Fruit fly (Drosophila melanogaster) whole organism, embryonic: ENCODE measurements around the gene GstD7.

Experiments used
- Awh ChIP-seq: fragments of 200-800 bp; sonication (Bioruptor generic); IDR thresholded peaks from 2 replicates; pipeline ENCODE4, ENCODE4 v1.3.6; 2022; ENCODE audit warnings: missing biosample characterization, missing genetic modification characterization
- B-H2 ChIP-seq: fragments of 200-800 bp; sonication (Bioruptor generic); optimal IDR thresholded peaks from 2 replicates; lab custom pipeline; 2018; ENCODE audit warnings: missing biosample characterization, mild to moderate bottlenecking, missing genetic modification characterization
- Bgb ChIP-seq: fragments of 200-800 bp; sonication (Bioruptor generic); IDR thresholded peaks from 2 replicates; pipeline ENCODE4 v1.3.6; 2022; ENCODE audit warnings: missing biosample characterization, missing genetic modification characterization; ENCODE audit not compliant: partially characterized antibody
- CG15011 ChIP-seq: fragments of 200-800 bp; sonication (Bioruptor generic); optimal IDR thresholded peaks from 3 replicates; lab custom pipeline; 2018; ENCODE audit warnings: missing biosample characterization, mild to moderate bottlenecking, missing genetic modification characterization
- CG15269 ChIP-seq: fragments of 200-800 bp; sonication (Bioruptor generic); optimal IDR thresholded peaks from 2 replicates; lab custom pipeline; 2018; ENCODE audit warnings: missing biosample characterization, mild to moderate bottlenecking, missing genetic modification characterization, moderate library complexity
- CG16813 ChIP-seq: fragments of 200-800 bp; sonication (Bioruptor generic); IDR thresholded peaks from 3 replicates; pipeline ENCODE4 v1.3.6; 2022; ENCODE audit warnings: missing biosample characterization, missing genetic modification characterization; ENCODE audit not compliant: partially characterized antibody
- CG1832 ChIP-seq: fragments of 200-800 bp; sonication (Bioruptor generic); optimal IDR thresholded peaks from 2 replicates; lab custom pipeline; 2017; ENCODE audit warnings: missing biosample characterization, mild to moderate bottlenecking, missing genetic modification characterization, inconsistent platforms
- CG18619 ChIP-seq: fragments of 200-800 bp; sonication (Bioruptor generic); optimal IDR thresholded peaks from 3 replicates; lab custom pipeline; 2017; ENCODE audit warnings: missing biosample characterization, mild to moderate bottlenecking, missing genetic modification characterization
- CG18764 ChIP-seq: fragments of 200-800 bp; sonication (Bioruptor generic); optimal IDR thresholded peaks from 3 replicates; lab custom pipeline; 2016; ENCODE audit warnings: missing biosample characterization, missing genetic modification characterization
- CG2120 ChIP-seq: fragments of 200-800 bp; sonication (Bioruptor generic); optimal IDR thresholded peaks from 3 replicates; lab custom pipeline; 2016; ENCODE audit warnings: missing biosample characterization, missing genetic modification characterization
- CG30431 ChIP-seq: fragments of 200-800 bp; sonication (Bioruptor generic); optimal IDR thresholded peaks from 2 replicates; lab custom pipeline; 2017; ENCODE audit warnings: missing biosample characterization, missing genetic modification characterization
- CG3995 ChIP-seq: fragments of 200-800 bp; sonication (Bioruptor generic); optimal IDR thresholded peaks from 3 replicates; lab custom pipeline; 2016; ENCODE audit warnings: missing biosample characterization, missing genetic modification characterization
- CG4282 ChIP-seq: fragments of 200-800 bp; sonication (Bioruptor generic); optimal IDR thresholded peaks from 2 replicates; lab custom pipeline; 2016; ENCODE audit warnings: missing biosample characterization, missing genetic modification characterization
- CG8478 ChIP-seq: fragments of >200 bp; optimal IDR thresholded peaks from 2 replicates; lab custom pipeline; 2018
- CG8944 ChIP-seq: fragments of 200-800 bp; sonication (Bioruptor generic); optimal IDR thresholded peaks from 3 replicates; lab custom pipeline; 2016; ENCODE audit warnings: missing biosample characterization, missing genetic modification characterization
- Chrac-16 ChIP-seq: fragments of 200-800 bp; sonication (Bioruptor generic); optimal IDR thresholded peaks from 3 replicates; lab custom pipeline; 2016; ENCODE audit warnings: missing biosample characterization, missing genetic modification characterization
- Ets65A ChIP-seq: fragments of 200-800 bp; sonication (Bioruptor generic); peaks from one replicate; lab custom pipeline; 2016; ENCODE audit warnings: missing biosample characterization, missing genetic modification characterization
- Fer1 ChIP-seq: fragments of 200-800 bp; sonication (Bioruptor generic); optimal IDR thresholded peaks from 2 replicates; lab custom pipeline; 2017; ENCODE audit warnings: missing biosample characterization, mild to moderate bottlenecking, missing genetic modification characterization
- GATAe ChIP-seq: fragments of 200-800 bp; sonication (Bioruptor generic); conservative IDR thresholded peaks from 2 replicates; pipeline ENCODE4 v1.3.6; 2022; ENCODE audit warnings: missing biosample characterization, missing genetic modification characterization
- Mrtf ChIP-seq: fragments of 200-800 bp; sonication (Bioruptor generic); IDR thresholded peaks from 3 replicates; pipeline ENCODE4 v1.3.6; 2022; ENCODE audit warnings: missing biosample characterization, missing genetic modification characterization
- Nf-YB ChIP-seq: fragments of 200-800 bp; sonication (Bioruptor generic); optimal IDR thresholded peaks from 3 replicates; lab custom pipeline; 2019; ENCODE audit warnings: missing biosample characterization, mild to moderate bottlenecking, missing genetic modification characterization, moderate library complexity
- Scr ChIP-seq: fragments of 200-800 bp; sonication (Bioruptor generic); IDR thresholded peaks from 2 replicates; pipeline ENCODE4 v1.3.6; 2022; ENCODE audit warnings: missing biosample characterization, missing genetic modification characterization; ENCODE audit not compliant: partially characterized antibody
- Tbp ChIP-seq: fragments of >200 bp; optimal IDR thresholded peaks from 2 replicates; lab custom pipeline; 2018; ENCODE audit warnings: missing biosample characterization, missing genetic modification characterization
- ase ChIP-seq: fragments of 200-800 bp; sonication (Bioruptor generic); IDR thresholded peaks from 3 replicates; pipeline ENCODE4 v1.3.6; 2022; ENCODE audit warnings: missing biosample characterization, missing genetic modification characterization
- chn ChIP-seq: fragments of 200-800 bp; sonication (Bioruptor generic); optimal IDR thresholded peaks from 2 replicates; lab custom pipeline; 2016; ENCODE audit warnings: missing biosample characterization, missing genetic modification characterization
- cwo ChIP-seq: fragments of 200-800 bp; sonication (Bioruptor generic); optimal IDR thresholded peaks from 3 replicates; lab custom pipeline; 2017; ENCODE audit warnings: missing biosample characterization, missing genetic modification characterization, mild to moderate bottlenecking, moderate library complexity, missing genetic modification reagents
- dan ChIP-seq: fragments of 200-800 bp; sonication (Bioruptor generic); IDR thresholded peaks from 2 replicates; pipeline ENCODE4 v1.3.6; 2022; ENCODE audit warnings: missing biosample characterization, missing genetic modification characterization
- dimm ChIP-seq: fragments of 200-800 bp; sonication (Bioruptor generic); IDR thresholded peaks from 2 replicates; pipeline ENCODE4 v1.3.6; 2022; ENCODE audit warnings: missing biosample characterization, missing genetic modification characterization
- dm ChIP-seq: fragments of 200-800 bp; sonication (Bioruptor generic); optimal IDR thresholded peaks from 3 replicates; lab custom pipeline; 2016; ENCODE audit warnings: missing biosample characterization, missing genetic modification characterization
- dpn ChIP-seq, 2 experiments: fragments of 200-800 bp; sonication (Bioruptor generic); optimal IDR thresholded peaks; 3 replicates each; lab custom pipeline; 2016; ENCODE audit warnings: missing biosample characterization in 2 of 2, missing genetic modification characterization in 2 of 2
- eve ChIP-seq, 2 experiments: fragments of >200 bp; optimal IDR thresholded peaks; 2 replicates each; lab custom pipeline; 2017; ENCODE audit warnings: missing biosample characterization in 2 of 2, missing genetic modification characterization in 2 of 2
- fd102C ChIP-seq: fragments of 200-800 bp; sonication (Bioruptor generic); optimal IDR thresholded peaks from 2 replicates; lab custom pipeline; 2018; ENCODE audit warnings: missing biosample characterization, mild to moderate bottlenecking, missing genetic modification characterization, moderate library complexity
- fd3F ChIP-seq: fragments of 200-800 bp; sonication (Bioruptor generic); optimal IDR thresholded peaks from 2 replicates; lab custom pipeline; 2018; ENCODE audit warnings: missing biosample characterization, mild to moderate bottlenecking, missing genetic modification characterization, moderate library complexity
- fd64A ChIP-seq: fragments of 200-800 bp; sonication (Bioruptor generic); optimal IDR thresholded peaks from 3 replicates; lab custom pipeline; 2018; ENCODE audit warnings: missing biosample characterization, mild to moderate bottlenecking, missing genetic modification characterization
- ftz-f1 ChIP-seq: fragments of 200-800 bp; sonication (Bioruptor generic); optimal IDR thresholded peaks from 2 replicates; lab custom pipeline; 2016; ENCODE audit warnings: missing biosample characterization, missing genetic modification characterization
- gcm ChIP-seq: fragments of 200-800 bp; sonication (Bioruptor generic); optimal IDR thresholded peaks from 2 replicates; lab custom pipeline; 2019; ENCODE audit warnings: missing biosample characterization, mild to moderate bottlenecking, missing genetic modification characterization, moderate library complexity
- gsb ChIP-seq: fragments of 200-800 bp; sonication (Bioruptor generic); IDR thresholded peaks from 2 replicates; pipeline ENCODE4 v1.3.6; 2022; ENCODE audit warnings: missing biosample characterization, missing genetic modification characterization
- gt ChIP-seq: fragments of 200-800 bp; sonication (Bioruptor generic); IDR thresholded peaks from 2 replicates; pipeline ENCODE4 v1.3.6; 2022; ENCODE audit warnings: missing biosample characterization, missing genetic modification characterization
- kah ChIP-seq: fragments of 200-800 bp; sonication (Bioruptor generic); optimal IDR thresholded peaks from 2 replicates; lab custom pipeline; 2018; ENCODE audit warnings: missing biosample characterization, mild to moderate bottlenecking, missing genetic modification characterization
- lov ChIP-seq, 2 experiments: fragments of 200-800 bp in 1 of 2; fragments of >200 bp in 1 of 2; sonication (Bioruptor generic) in 1 of 2; IDR thresholded peaks in 1 of 2; optimal IDR thresholded peaks in 1 of 2; 2 replicates in 1 of 2; 3 replicates in 1 of 2; pipeline versions ENCODE4 v1.3.6 to Lab custom; 2017 to 2022; ENCODE audit warnings: missing biosample characterization in 1 of 2, missing genetic modification characterization in 1 of 2
- luna ChIP-seq: fragments of 200-800 bp; sonication (Bioruptor generic); optimal IDR thresholded peaks from 2 replicates; lab custom pipeline; 2016; ENCODE audit warnings: missing biosample characterization, missing genetic modification characterization
- prd ChIP-seq, 3 experiments: fragments of >200 bp in 2 of 3; fragments of 200-800 bp in 1 of 3; sonication (Bioruptor generic) in 1 of 3; optimal IDR thresholded peaks in 2 of 3; IDR thresholded peaks in 1 of 3; 2 replicates in 2 of 3; 3 replicates in 1 of 3; pipeline versions ENCODE4 v1.3.6 to Lab custom; 2017 to 2022; ENCODE audit warnings: missing biosample characterization in 1 of 3, missing genetic modification characterization in 1 of 3
- repo ChIP-seq: fragments of 200-800 bp; sonication (Bioruptor generic); optimal IDR thresholded peaks from 2 replicates; lab custom pipeline; 2016; ENCODE audit warnings: missing biosample characterization, missing genetic modification characterization
- run ChIP-seq: fragments of 200-800 bp; sonication (Bioruptor generic); optimal IDR thresholded peaks from 3 replicates; lab custom pipeline; 2018; ENCODE audit warnings: missing biosample characterization, mild to moderate bottlenecking, missing genetic modification characterization
- sens ChIP-seq: fragments of 200-800 bp; sonication (Bioruptor generic); peaks from one replicate; lab custom pipeline; 2016; ENCODE audit warnings: missing biosample characterization, missing genetic modification characterization
- sisA ChIP-seq: fragments of 200-800 bp; sonication (Bioruptor generic); IDR thresholded peaks from 2 replicates; pipeline ENCODE4 v1.3.6; 2022; ENCODE audit warnings: missing biosample characterization, missing genetic modification characterization
- slp2 ChIP-seq: fragments of 200-800 bp; sonication (Bioruptor generic); optimal IDR thresholded peaks from 2 replicates; lab custom pipeline; 2016; ENCODE audit warnings: missing biosample characterization, missing genetic modification characterization
- tap ChIP-seq: fragments of 200-800 bp; optimal IDR thresholded peaks from 3 replicates; lab custom pipeline; 2019; ENCODE audit warnings: missing biosample characterization, mild to moderate bottlenecking, missing genetic modification characterization, moderate library complexity
- tgo ChIP-seq: fragments of 200-800 bp; sonication (Bioruptor generic); IDR thresholded peaks from 3 replicates; pipeline ENCODE4 v1.3.6; 2022; ENCODE audit warnings: missing biosample characterization, missing genetic modification characterization
- zen ChIP-seq: fragments of 200-800 bp; sonication (Bioruptor generic); optimal IDR thresholded peaks from 3 replicates; lab custom pipeline; 2018; ENCODE audit warnings: missing biosample characterization, mild to moderate bottlenecking, missing genetic modification characterization, moderate library complexity

Gene GstD7

dm6 chr3R:12425510-12426309 is 47.4 kb downstream of the GstD7 start, which contains the start of gene Pp1-87B (continued):
- TF ChIP-seq B-H2 (GFP tag; lab: Kevin White, UChicago) (no peak), CG3995 (peak; percentile 38), CG30431 (GFP tag; lab: Kevin White, UChicago) (no peak), ftz-f1 (GFP tag; lab: Kevin White, UChicago) (no peak), Awh (GFP tag; lab: Robert Waterston, UW) (no peak), Tbp (peak; percentile 21), repo (no peak), sens (GFP tag; lab: Kevin White, UChicago) (no peak), fd102C (GFP tag; lab: Kevin White, UChicago) (no peak), dm (GFP tag; lab: Kevin White, UChicago) (peak; percentile 89), slp2 (GFP tag; lab: Kevin White, UChicago) (no peak), tgo (GFP tag; lab: Robert Waterston, UW) (no peak), CG8478 (lab: Kevin White, UChicago) (peak; percentile 97), cwo (GFP tag; lab: Kevin White, UChicago) (no peak), gt (no peak), sisA (no peak), dpn (GFP tag; optimal IDR thresholded peaks at IDR 0.05; lab: Kevin White, UChicago) (peak in 1 of 2 experiments; percentile 11), prd (optimal IDR thresholded peaks at IDR 0.05; lab: Kevin White, UChicago) (no peak), prd (GFP tag; IDR thresholded peaks at IDR 0.05; lab: Robert Waterston, UW) (peak; percentile 22; the same call in 1 of the 3 replicates), CG2120 (GFP tag; lab: Kevin White, UChicago) (peak; percentile 7), CG15011 (GFP tag; lab: Kevin White, UChicago) (no peak), CG4282 (GFP tag; lab: Kevin White, UChicago) (no peak), CG18619 (GFP tag; lab: Kevin White, UChicago) (peak; percentile 37), fd3F (GFP tag; lab: Kevin White, UChicago) (no peak), CG18764 (GFP tag; lab: Kevin White, UChicago) (no peak), Bgb (no peak), Mrtf (GFP tag; lab: Robert Waterston, UW) (no peak), gcm (GFP tag; lab: Kevin White, UChicago) (no peak), CG16813 (GFP tag; lab: Robert Waterston, UW) (peak; percentile 55; the same call in 1 of the 3 replicates), Ets65A (GFP tag; lab: Kevin White, UChicago) (peak; percentile 89), tap (no peak), Scr (GFP tag; lab: Robert Waterston, UW) (no peak), gsb (GFP tag; lab: Robert Waterston, UW) (no peak), zen (tag; lab: Kevin White, UChicago) (peak; percentile 38), Chrac-16 (GFP tag; lab: Kevin White, UChicago) (no peak), dan (GFP tag; lab: Robert Waterston, UW) (no peak), chn (GFP tag; lab: Kevin White, UChicago) (no peak), CG1832 (peak; percentile 95), run (tag; lab: Kevin White, UChicago) (no peak), GATAe (GFP tag; lab: Robert Waterston, UW) (no peak), CG8944 (GFP tag; lab: Kevin White, UChicago) (no peak), lov (optimal IDR thresholded peaks at IDR 0.05; lab: Kevin White, UChicago) (no peak), lov (GFP tag; IDR thresholded peaks at IDR 0.05; lab: Robert Waterston, UW) (no peak), luna (GFP tag; lab: Kevin White, UChicago) (no peak), ase (GFP tag; lab: Robert Waterston, UW) (no peak), kah (no peak), Fer1 (peak; percentile 14), eve (GFP tag; optimal IDR thresholded peaks at IDR 0.05; lab: Kevin White, UChicago) (no peak), dimm (GFP tag; lab: Robert Waterston, UW) (no peak), CG15269 (tag; lab: Kevin White, UChicago) (no peak), fd64A (GFP tag; lab: Kevin White, UChicago) (no peak), Nf-YB (GFP tag; lab: Kevin White, UChicago) (peak; percentile 13)
